Fruit fly (Drosophila melanogaster) whole organism, embryonic: ENCODE results near the gene CG31089.

ENCODE experiments used
- Antp ChIP-seq: fragments of 200-800 bp; sonication (Bioruptor generic); optimal IDR thresholded peaks from 3 replicates; lab custom pipeline; 2016; ENCODE audit warnings: missing biosample characterization, missing genetic modification characterization
- Atf-2 ChIP-seq: fragments of 200-800 bp; sonication (Bioruptor generic); optimal IDR thresholded peaks from 2 replicates; lab custom pipeline; 2016; ENCODE audit warnings: missing biosample characterization, missing genetic modification characterization
- BEAF-32 ChIP-seq: fragments of 200-800 bp; sonication (Bioruptor generic); optimal IDR thresholded peaks from 3 replicates; lab custom pipeline; 2017; ENCODE audit warnings: missing biosample characterization, missing genetic modification characterization, mild to moderate bottlenecking, moderate library complexity, missing genetic modification reagents
- Blimp-1 ChIP-seq: fragments of 200-800 bp; sonication (Bioruptor generic); optimal IDR thresholded peaks from 3 replicates; lab custom pipeline; 2018; ENCODE audit warnings: missing biosample characterization, missing genetic modification characterization, mild to moderate bottlenecking, moderate library complexity, missing genetic modification reagents
- CG10209 ChIP-seq: fragments of 200-800 bp; sonication (Bioruptor generic); optimal IDR thresholded peaks from 3 replicates; lab custom pipeline; 2017; ENCODE audit warnings: missing biosample characterization, mild to moderate bottlenecking, missing genetic modification characterization, missing genetic modification reagents
- CG11560 ChIP-seq: fragments of 200-800 bp; sonication (Bioruptor generic); IDR thresholded peaks from 3 replicates; pipeline ENCODE4 v1.3.6; 2022; ENCODE audit warnings: missing biosample characterization, missing genetic modification characterization
- CG13775 ChIP-seq: fragments of 200-800 bp; sonication (Bioruptor generic); optimal IDR thresholded peaks from 3 replicates; lab custom pipeline; 2017; ENCODE audit warnings: missing biosample characterization, mild to moderate bottlenecking, missing genetic modification characterization
- CG14860 ChIP-seq: fragments of 200-800 bp; sonication (Bioruptor generic); IDR thresholded peaks from 3 replicates; pipeline ENCODE4 v1.3.6; 2022; ENCODE audit warnings: missing biosample characterization, missing genetic modification characterization; ENCODE audit not compliant: partially characterized antibody
- CG15011 ChIP-seq: fragments of 200-800 bp; sonication (Bioruptor generic); optimal IDR thresholded peaks from 3 replicates; lab custom pipeline; 2018; ENCODE audit warnings: missing biosample characterization, mild to moderate bottlenecking, missing genetic modification characterization
- CG15073 ChIP-seq: fragments of 200-800 bp; sonication (Bioruptor generic); optimal IDR thresholded peaks from 2 replicates; lab custom pipeline; 2016; ENCODE audit warnings: missing biosample characterization, missing genetic modification characterization
- CG16813 ChIP-seq: fragments of 200-800 bp; sonication (Bioruptor generic); IDR thresholded peaks from 3 replicates; pipeline ENCODE4 v1.3.6; 2022; ENCODE audit warnings: missing biosample characterization, missing genetic modification characterization; ENCODE audit not compliant: partially characterized antibody
- CG17328 ChIP-seq: fragments of 200-800 bp; sonication (Bioruptor generic); IDR thresholded peaks from 2 replicates; pipeline ENCODE4 v1.3.6; 2022; ENCODE audit warnings: missing biosample characterization, missing genetic modification characterization
- CG17568 ChIP-seq: fragments of 200-800 bp; sonication (Bioruptor generic); optimal IDR thresholded peaks from 2 replicates; lab custom pipeline; 2018; ENCODE audit warnings: missing biosample characterization, mild to moderate bottlenecking, missing genetic modification characterization, moderate library complexity
- CG18011 ChIP-seq: fragments of 200-800 bp; sonication (Bioruptor generic); optimal IDR thresholded peaks from 2 replicates; lab custom pipeline; 2017; ENCODE audit warnings: missing biosample characterization, missing genetic modification characterization, mild to moderate bottlenecking, moderate library complexity, missing genotype
- CG2199 ChIP-seq: fragments of 200-800 bp; sonication (Bioruptor generic); IDR thresholded peaks from 3 replicates; pipeline ENCODE4 v1.3.6; 2022; ENCODE audit warnings: missing biosample characterization, missing genetic modification characterization
- CG2712 ChIP-seq: fragments of 200-800 bp; optimal IDR thresholded peaks from 3 replicates; lab custom pipeline; 2019; ENCODE audit warnings: missing biosample characterization, mild to moderate bottlenecking, missing genetic modification characterization, moderate library complexity
- CG3847 ChIP-seq: fragments of 200-800 bp; sonication (Bioruptor generic); IDR thresholded peaks from 2 replicates; pipeline ENCODE4 v1.3.6; 2022; ENCODE audit warnings: missing biosample characterization, missing genetic modification characterization
- CG4854 ChIP-seq: fragments of 200-800 bp; sonication (Bioruptor generic); optimal IDR thresholded peaks from 2 replicates; lab custom pipeline; 2016; ENCODE audit warnings: missing biosample characterization, missing genetic modification characterization, inconsistent platforms
- CG6254 ChIP-seq: fragments of 200-800 bp; sonication (Bioruptor generic); optimal IDR thresholded peaks from 3 replicates; lab custom pipeline; 2017; ENCODE audit warnings: mild to moderate bottlenecking, missing biosample characterization, missing genetic modification reagents, missing genetic modification characterization
- CG7839 ChIP-seq: fragments of 200-800 bp; sonication (Bioruptor generic); optimal IDR thresholded peaks from 3 replicates; lab custom pipeline; 2018; ENCODE audit warnings: missing biosample characterization, mild to moderate bottlenecking, missing genetic modification characterization, moderate library complexity
- CG9817 ChIP-seq: fragments of 200-800 bp; sonication (Bioruptor generic); optimal IDR thresholded peaks from 2 replicates; lab custom pipeline; 2018; ENCODE audit warnings: missing biosample characterization, mild to moderate bottlenecking, missing genetic modification characterization, moderate library complexity
- Chrac-16 ChIP-seq: fragments of 200-800 bp; sonication (Bioruptor generic); optimal IDR thresholded peaks from 3 replicates; lab custom pipeline; 2016; ENCODE audit warnings: missing biosample characterization, missing genetic modification characterization
- D ChIP-seq, 2 experiments: fragments of 200-800 bp in 1 of 2; fragments of >200 bp in 1 of 2; sonication (Bioruptor generic) in 1 of 2; optimal IDR thresholded peaks; 2 replicates in 1 of 2; 3 replicates in 1 of 2; lab custom pipeline; 2017; ENCODE audit warnings: mild to moderate bottlenecking in 1 of 2, missing biosample characterization in 1 of 2, missing genetic modification characterization in 1 of 2, missing genetic modification reagents in 1 of 2
- E2f2 ChIP-seq: fragments of 200-800 bp; sonication (Bioruptor generic); IDR thresholded peaks from 2 replicates; pipeline ENCODE4 v1.3.6; 2022; ENCODE audit warnings: missing biosample characterization, missing genetic modification characterization
- Hsf ChIP-seq: fragments of 200-800 bp; sonication (Bioruptor generic); optimal IDR thresholded peaks from 3 replicates; lab custom pipeline; 2016; ENCODE audit warnings: missing biosample characterization, missing genetic modification characterization
- Kr ChIP-seq: fragments of 200-800 bp; sonication (Bioruptor generic); optimal IDR thresholded peaks from 2 replicates; lab custom pipeline; 2017; ENCODE audit warnings: missing biosample characterization, mild to moderate bottlenecking, missing genetic modification characterization
- Lhr ChIP-seq: fragments of 200-800 bp; sonication (Bioruptor generic); optimal IDR thresholded peaks from 3 replicates; lab custom pipeline; 2017; ENCODE audit warnings: mild to moderate bottlenecking, missing biosample characterization, missing genetic modification reagents, missing genetic modification characterization
- Lpt ChIP-seq: fragments of >200 bp; optimal IDR thresholded peaks from 2 replicates; lab custom pipeline; 2018; ENCODE audit warnings: missing biosample characterization, missing genetic modification characterization
- Max ChIP-seq: fragments of 200-800 bp; sonication (Bioruptor generic); optimal IDR thresholded peaks from 2 replicates; lab custom pipeline; 2016; ENCODE audit warnings: missing biosample characterization, mild to moderate bottlenecking, missing genetic modification characterization
- Neu2 ChIP-seq: fragments of 200-800 bp; sonication (Bioruptor generic); optimal IDR thresholded peaks from 3 replicates; lab custom pipeline; 2016; ENCODE audit warnings: missing biosample characterization, missing genetic modification characterization, borderline replicate concordance
- Sox100B ChIP-seq: fragments of 200-800 bp; sonication (Bioruptor generic); optimal IDR thresholded peaks from 3 replicates; lab custom pipeline; 2018; ENCODE audit warnings: missing biosample characterization, mild to moderate bottlenecking, missing genetic modification characterization
- Sox102F ChIP-seq: fragments of 200-800 bp; sonication (Bioruptor generic); optimal IDR thresholded peaks from 2 replicates; lab custom pipeline; 2018; ENCODE audit warnings: missing biosample characterization, mild to moderate bottlenecking, missing genetic modification characterization, moderate library complexity
- Ssrp ChIP-seq: fragments of 200-800 bp; sonication (Bioruptor generic); optimal IDR thresholded peaks from 2 replicates; lab custom pipeline; 2018; ENCODE audit warnings: missing biosample characterization, mild to moderate bottlenecking, missing genetic modification characterization, moderate library complexity
- Stat92E ChIP-seq, 3 experiments: fragments of >200 bp in 2 of 3; fragments of 200-800 bp in 1 of 3; sonication (Bioruptor generic) in 1 of 3; optimal IDR thresholded peaks; 2 replicates each; lab custom pipeline; 2017 to 2019; ENCODE audit warnings: missing biosample characterization in 3 of 3, missing genetic modification characterization in 3 of 3, mild to moderate bottlenecking in 1 of 3, moderate library complexity in 1 of 3
- ato ChIP-seq: fragments of 200-800 bp; sonication (Bioruptor generic); IDR thresholded peaks from 2 replicates; pipeline ENCODE4 v1.3.6; 2022; ENCODE audit warnings: missing biosample characterization, missing genetic modification characterization; ENCODE audit not compliant: partially characterized antibody
- bsh ChIP-seq, 2 experiments: fragments of 200-800 bp; sonication (Bioruptor generic); optimal IDR thresholded peaks; 2 replicates each; lab custom pipeline; 2017 to 2018; ENCODE audit warnings: mild to moderate bottlenecking in 2 of 2, missing biosample characterization in 2 of 2, missing genetic modification characterization in 2 of 2, moderate library complexity in 1 of 2
- corto ChIP-seq: fragments of 200-800 bp; sonication (Bioruptor generic); optimal IDR thresholded peaks from 2 replicates; lab custom pipeline; 2016; ENCODE audit warnings: missing biosample characterization, mild to moderate bottlenecking, missing genetic modification characterization, moderate library complexity
- danr ChIP-seq: fragments of 200-800 bp; sonication (Bioruptor generic); IDR thresholded peaks from 2 replicates; pipeline ENCODE4 v1.3.6; 2022; ENCODE audit warnings: missing biosample characterization, missing genetic modification characterization
- dm ChIP-seq: fragments of 200-800 bp; sonication (Bioruptor generic); optimal IDR thresholded peaks from 3 replicates; lab custom pipeline; 2016; ENCODE audit warnings: missing biosample characterization, missing genetic modification characterization
- dmrt99B ChIP-seq: fragments of 200-800 bp; sonication (Bioruptor generic); optimal IDR thresholded peaks from 2 replicates; lab custom pipeline; 2018; ENCODE audit warnings: missing biosample characterization, mild to moderate bottlenecking, missing genetic modification characterization, moderate library complexity
- dysf ChIP-seq: fragments of 200-800 bp; sonication (Bioruptor generic); IDR thresholded peaks from 3 replicates; pipeline ENCODE4 v1.3.6; 2022; ENCODE audit warnings: missing biosample characterization, missing genetic modification characterization
- fd64A ChIP-seq: fragments of 200-800 bp; sonication (Bioruptor generic); optimal IDR thresholded peaks from 3 replicates; lab custom pipeline; 2018; ENCODE audit warnings: missing biosample characterization, mild to moderate bottlenecking, missing genetic modification characterization
- fd96Cb ChIP-seq: fragments of 200-800 bp; sonication (Bioruptor generic); optimal IDR thresholded peaks from 2 replicates; lab custom pipeline; 2018; ENCODE audit warnings: missing biosample characterization, mild to moderate bottlenecking, missing genetic modification characterization, moderate library complexity
- hbn ChIP-seq: fragments of 200-800 bp; sonication (Bioruptor generic); IDR thresholded peaks from 2 replicates; pipeline ENCODE4 v1.3.6; 2022; ENCODE audit warnings: missing biosample characterization, missing genetic modification characterization; ENCODE audit not compliant: partially characterized antibody
- her ChIP-seq: fragments of 200-800 bp; sonication (Bioruptor generic); optimal IDR thresholded peaks from 2 replicates; lab custom pipeline; 2016; ENCODE audit warnings: missing biosample characterization, missing genetic modification characterization
- nerfin-2 ChIP-seq: fragments of 200-800 bp; sonication (Bioruptor generic); IDR thresholded peaks from 2 replicates; pipeline ENCODE4 v1.3.6; 2022; ENCODE audit warnings: missing biosample characterization, missing genetic modification characterization; ENCODE audit not compliant: partially characterized antibody
- tna ChIP-seq: fragments of 200-800 bp; sonication (Bioruptor generic); IDR thresholded peaks from 2 replicates; pipeline ENCODE4 v1.3.6; 2022; ENCODE audit warnings: missing biosample characterization, missing genetic modification characterization; ENCODE audit not compliant: partially characterized antibody
- yki ChIP-seq: fragments of >200 bp; optimal IDR thresholded peaks from 3 replicates; lab custom pipeline; 2018
- zen ChIP-seq: fragments of 200-800 bp; sonication (Bioruptor generic); optimal IDR thresholded peaks from 3 replicates; lab custom pipeline; 2018; ENCODE audit warnings: missing biosample characterization, mild to moderate bottlenecking, missing genetic modification characterization, moderate library complexity

The CG31089 gene

dm6 chr3R:25884301-25884700, 18.1 kb upstream of the CG31089 start (continued):
- TF ChIP-seq CG7839 (tag; lab: Kevin White, UChicago) (peak; percentile 81), Lhr (GFP tag; lab: Kevin White, UChicago) (peak; percentile 8), dysf (peak; percentile 43; the same call in 1 of the 3 replicates), BEAF-32 (no peak), dm (GFP tag; lab: Kevin White, UChicago) (no peak), CG2712 (tag; lab: Kevin White, UChicago) (peak; percentile 91), Stat92E (GFP tag; optimal IDR thresholded peaks at IDR 0.05; lab: Kevin White, UChicago) (peak in 1 of 3 experiments; percentile 50), Ssrp (peak; percentile 81), Sox100B (GFP tag; lab: Kevin White, UChicago) (peak; percentile 81), Lpt (GFP tag; lab: Kevin White, UChicago) (no peak), CG17568 (GFP tag; lab: Kevin White, UChicago) (no peak), CG15073 (GFP tag; lab: Kevin White, UChicago) (no peak), CG10209 (peak; percentile 44), Blimp-1 (peak; percentile 88), corto (no peak), Hsf (no peak), yki (lab: Kevin White, UChicago) (no peak), ato (GFP tag; lab: Robert Waterston, UW) (no peak), Neu2 (GFP tag; lab: Kevin White, UChicago) (no peak), danr (GFP tag; lab: Robert Waterston, UW) (no peak), Kr (GFP tag; lab: Kevin White, UChicago) (no peak), fd64A (GFP tag; lab: Kevin White, UChicago) (no peak), CG4854 (GFP tag; lab: Kevin White, UChicago) (no peak), CG14860 (GFP tag; lab: Robert Waterston, UW) (no peak), Sox102F (peak; percentile 88), CG11560 (tag; lab: Robert Waterston, UW) (no peak), Chrac-16 (GFP tag; lab: Kevin White, UChicago) (peak; percentile 44), CG15011 (GFP tag; lab: Kevin White, UChicago) (no peak), D (optimal IDR thresholded peaks at IDR 0.05; lab: Kevin White, UChicago) (no peak), D (GFP tag; optimal IDR thresholded peaks at IDR 0.05; lab: Kevin White, UChicago) (peak; percentile 70), bsh (GFP tag; optimal IDR thresholded peaks at IDR 0.05; lab: Kevin White, UChicago) (peak in 1 of 2 experiments; percentile 91), nerfin-2 (no peak), zen (tag; lab: Kevin White, UChicago) (peak; percentile 18), CG16813 (GFP tag; lab: Robert Waterston, UW) (no peak), dmrt99B (tag; lab: Kevin White, UChicago) (peak; percentile 83), CG3847 (no peak), hbn (GFP tag; lab: Robert Waterston, UW) (no peak), CG9817 (no peak), CG13775 (GFP tag; lab: Kevin White, UChicago) (peak; percentile 8), Antp (GFP tag; lab: Kevin White, UChicago) (no peak), tna (GFP tag; lab: Robert Waterston, UW) (no peak), CG18011 (no peak), Max (peak; percentile 15), Atf-2 (peak; percentile 11), CG17328 (GFP tag; lab: Robert Waterston, UW) (peak; percentile 78), fd96Cb (tag; lab: Kevin White, UChicago) (peak; percentile 83), her (GFP tag; lab: Kevin White, UChicago) (no peak), CG6254 (GFP tag; lab: Kevin White, UChicago) (peak; percentile 31), E2f2 (GFP tag; lab: Robert Waterston, UW) (no peak), CG2199 (GFP tag; lab: Robert Waterston, UW) (no peak)
